Worm (Caenorhabditis elegans) whole organism, late embryonic: ENCODE results near the gene F38B7.17.

Experiments used
- K09A11.1 ChIP-seq: sonication (generic microtip); optimal IDR thresholded peaks from 2 replicates; lab custom pipeline; 2017; ENCODE audit warnings: antibody characterized with exemption, mild to moderate bottlenecking, missing genetic modification characterization, missing compliant biosample characterization; ENCODE audit not compliant: insufficient read depth
- fax-1 ChIP-seq: sonication (generic microtip); optimal IDR thresholded peaks from 2 replicates; lab custom pipeline; 2016; ENCODE audit warnings: missing genotype, missing genetic modification characterization, missing compliant biosample characterization
- npax-4 ChIP-seq: sonication (generic microtip); optimal IDR thresholded peaks from 2 replicates; lab custom pipeline; 2016; ENCODE audit warnings: missing genetic modification characterization, missing compliant biosample characterization
- pax-1 ChIP-seq: fragments of 150-350 bp; optimal IDR thresholded peaks from 2 replicates; lab custom pipeline; 2014; ENCODE audit warnings: missing biosample characterization, missing genetic modification characterization

ce11 chrV:11528633-11529327 lies 20.0 kb downstream of the F38B7.17 start:
- no peak for TF ChIP-seq npax-4 (tag; lab: Kevin White, UChicago)
- TF ChIP-seq fax-1 (tag; lab: Kevin White, UChicago): no peak
- TF ChIP-seq pax-1: no peak
- TF ChIP-seq K09A11.1 (tag; lab: Kevin White, UChicago): no peak
